Fruit fly (Drosophila melanogaster) whole organism, embryonic: ENCODE measurements around the gene CG14034.

ENCODE experiments used
- Blimp-1 ChIP-seq: fragments of 200-800 bp; sonication (Bioruptor generic); optimal IDR thresholded peaks from 3 replicates; lab custom pipeline; 2018; ENCODE audit warnings: missing biosample characterization, missing genetic modification characterization, mild to moderate bottlenecking, moderate library complexity, missing genetic modification reagents
- CG1024 ChIP-seq: fragments of 200-800 bp; sonication (Bioruptor generic); IDR thresholded peaks from 2 replicates; pipeline ENCODE4 v1.3.6; 2022; ENCODE audit warnings: missing biosample characterization, missing genetic modification characterization
- CG10267 ChIP-seq: fragments of 200-800 bp; sonication (Bioruptor generic); optimal IDR thresholded peaks from 2 replicates; lab custom pipeline; 2018; ENCODE audit warnings: missing biosample characterization, mild to moderate bottlenecking, missing genetic modification characterization, moderate library complexity
- CG10979 ChIP-seq: fragments of 200-800 bp; sonication (Bioruptor generic); optimal IDR thresholded peaks from 2 replicates; lab custom pipeline; 2018; ENCODE audit warnings: missing biosample characterization, mild to moderate bottlenecking, missing genetic modification characterization, moderate library complexity
- CG12659 ChIP-seq: fragments of 200-800 bp; sonication (Bioruptor generic); optimal IDR thresholded peaks from 3 replicates; lab custom pipeline; 2017; ENCODE audit warnings: mild to moderate bottlenecking, missing biosample characterization, missing genetic modification reagents, missing genetic modification characterization
- CG12769 ChIP-seq: fragments of 200-800 bp; sonication (Bioruptor generic); optimal IDR thresholded peaks from 2 replicates; lab custom pipeline; 2019; ENCODE audit warnings: missing biosample characterization, mild to moderate bottlenecking, missing genetic modification characterization, moderate library complexity
- CG2202 ChIP-seq: fragments of 200-800 bp; sonication (Bioruptor generic); optimal IDR thresholded peaks from 2 replicates; lab custom pipeline; 2018; ENCODE audit warnings: missing biosample characterization, mild to moderate bottlenecking, missing genetic modification characterization
- CG2889 ChIP-seq: fragments of 200-800 bp; sonication (Bioruptor generic); IDR thresholded peaks from 3 replicates; pipeline ENCODE4 v1.3.6; 2022; ENCODE audit warnings: missing biosample characterization, missing genetic modification characterization
- CG42726 ChIP-seq: fragments of 200-800 bp; sonication (Bioruptor generic); IDR thresholded peaks from 2 replicates; pipeline ENCODE4 v1.3.6; 2022; ENCODE audit warnings: missing biosample characterization, missing genetic modification characterization; ENCODE audit not compliant: partially characterized antibody
- CG4424 ChIP-seq: fragments of 200-800 bp; sonication (Bioruptor generic); optimal IDR thresholded peaks from 3 replicates; lab custom pipeline; 2016; ENCODE audit warnings: missing biosample characterization, missing genetic modification characterization
- CG4730 ChIP-seq: fragments of 200-800 bp; sonication (Bioruptor generic); IDR thresholded peaks from 2 replicates; pipeline ENCODE4 v1.3.6; 2022; ENCODE audit warnings: missing biosample characterization, missing genetic modification characterization
- CG7928 ChIP-seq: fragments of 200-800 bp; sonication (Bioruptor generic); optimal IDR thresholded peaks from 2 replicates; lab custom pipeline; 2017; ENCODE audit warnings: missing biosample characterization, mild to moderate bottlenecking, missing genetic modification characterization
- CG7963 ChIP-seq: fragments of 200-800 bp; sonication (Bioruptor generic); IDR thresholded peaks from 3 replicates; pipeline ENCODE4 v1.3.6; 2022; ENCODE audit warnings: missing biosample characterization, missing genetic modification characterization; ENCODE audit not compliant: partially characterized antibody
- CG8290 ChIP-seq, 3 experiments: fragments of 200-800 bp; sonication (Bioruptor generic); optimal IDR thresholded peaks; 2 replicates each; lab custom pipeline; 2016 to 2019; ENCODE audit warnings: missing biosample characterization in 3 of 3, missing genetic modification characterization in 3 of 3, mild to moderate bottlenecking in 2 of 3, moderate library complexity in 1 of 3
- CG9609 ChIP-seq: fragments of 200-800 bp; sonication (Bioruptor generic); optimal IDR thresholded peaks from 3 replicates; lab custom pipeline; 2016; ENCODE audit warnings: missing biosample characterization, missing genetic modification characterization
- D19A ChIP-seq: fragments of 200-800 bp; optimal IDR thresholded peaks from 3 replicates; lab custom pipeline; 2019; ENCODE audit warnings: missing biosample characterization, mild to moderate bottlenecking, missing genetic modification characterization, moderate library complexity
- D19B ChIP-seq: fragments of 200-800 bp; sonication (Bioruptor generic); optimal IDR thresholded peaks from 2 replicates; lab custom pipeline; 2017; ENCODE audit warnings: missing biosample characterization, mild to moderate bottlenecking, missing genetic modification characterization
- Hand ChIP-seq: fragments of 200-800 bp; sonication (Bioruptor generic); optimal IDR thresholded peaks from 2 replicates; lab custom pipeline; 2017; ENCODE audit warnings: mild to moderate bottlenecking, missing biosample characterization, missing genetic modification reagents, missing genetic modification characterization
- Med ChIP-seq: fragments of 200-800 bp; sonication (Bioruptor generic); peaks from one replicate; lab custom pipeline; 2016; ENCODE audit warnings: missing biosample characterization, missing genetic modification characterization, mild to moderate bottlenecking, inconsistent platforms, moderate library complexity
- Mes4 ChIP-seq: fragments of 200-800 bp; sonication (Bioruptor generic); optimal IDR thresholded peaks from 2 replicates; lab custom pipeline; 2016; ENCODE audit warnings: missing biosample characterization, missing genetic modification characterization
- NK7.1 ChIP-seq: fragments of 200-800 bp; sonication (Bioruptor generic); optimal IDR thresholded peaks from 3 replicates; lab custom pipeline; 2016; ENCODE audit warnings: missing biosample characterization, missing genetic modification characterization
- Opbp ChIP-seq: fragments of 200-800 bp; sonication (Bioruptor generic); IDR thresholded peaks from 3 replicates; pipeline ENCODE4 v1.3.6; 2022; ENCODE audit warnings: missing biosample characterization, missing genetic modification characterization; ENCODE audit not compliant: partially characterized antibody
- Rfx ChIP-seq: fragments of 200-800 bp; sonication (Bioruptor generic); IDR thresholded peaks from 2 replicates; pipeline ENCODE4 v1.3.6; 2022; ENCODE audit warnings: missing biosample characterization, missing genetic modification characterization
- Stat92E ChIP-seq, 3 experiments: fragments of >200 bp in 2 of 3; fragments of 200-800 bp in 1 of 3; sonication (Bioruptor generic) in 1 of 3; optimal IDR thresholded peaks; 2 replicates each; lab custom pipeline; 2017 to 2019; ENCODE audit warnings: missing biosample characterization in 3 of 3, missing genetic modification characterization in 3 of 3, mild to moderate bottlenecking in 1 of 3, moderate library complexity in 1 of 3
- abd-A ChIP-seq: fragments of 200-800 bp; sonication (Bioruptor generic); optimal IDR thresholded peaks from 3 replicates; lab custom pipeline; 2019; ENCODE audit warnings: missing biosample characterization, mild to moderate bottlenecking, missing genetic modification characterization, moderate library complexity
- bbx ChIP-seq: fragments of 200-800 bp; sonication (Bioruptor generic); IDR thresholded peaks from 2 replicates; pipeline ENCODE4 v1.3.6; 2022; ENCODE audit warnings: missing biosample characterization, missing genetic modification characterization; ENCODE audit not compliant: partially characterized antibody
- ci ChIP-seq: fragments of 200-800 bp; sonication (Bioruptor generic); IDR thresholded peaks from 3 replicates; pipeline ENCODE4 v1.3.6; 2022; ENCODE audit warnings: missing biosample characterization, missing genetic modification characterization
- dmrt99B ChIP-seq: fragments of 200-800 bp; sonication (Bioruptor generic); optimal IDR thresholded peaks from 2 replicates; lab custom pipeline; 2018; ENCODE audit warnings: missing biosample characterization, mild to moderate bottlenecking, missing genetic modification characterization, moderate library complexity
- fu2 ChIP-seq: fragments of 200-800 bp; sonication (Bioruptor generic); optimal IDR thresholded peaks from 2 replicates; lab custom pipeline; 2016; ENCODE audit warnings: missing biosample characterization, missing genetic modification characterization
- gcm2 ChIP-seq: fragments of 200-800 bp; sonication (Bioruptor generic); optimal IDR thresholded peaks from 2 replicates; lab custom pipeline; 2016; ENCODE audit warnings: missing biosample characterization, missing genetic modification characterization
- h ChIP-seq: fragments of >200 bp; optimal IDR thresholded peaks from 2 replicates; lab custom pipeline; 2017
- hb ChIP-seq: fragments of 200-800 bp; sonication (Bioruptor generic); IDR thresholded peaks from 3 replicates; pipeline ENCODE4 v1.3.6; 2022; ENCODE audit warnings: missing biosample characterization, missing genetic modification characterization; ENCODE audit not compliant: partially characterized antibody
- inv ChIP-seq: fragments of 200-800 bp; sonication (Bioruptor generic); IDR thresholded peaks from 2 replicates; pipeline ENCODE4 v1.3.6; 2022; ENCODE audit warnings: missing biosample characterization, missing genetic modification characterization; ENCODE audit not compliant: partially characterized antibody
- kay ChIP-seq: fragments of 200-800 bp; sonication (Bioruptor generic); optimal IDR thresholded peaks from 2 replicates; lab custom pipeline; 2016; ENCODE audit warnings: missing biosample characterization, missing genetic modification characterization
- knrl ChIP-seq: fragments of 200-800 bp; sonication (Bioruptor generic); IDR thresholded peaks from 3 replicates; pipeline ENCODE4 v1.3.6; 2022; ENCODE audit warnings: missing biosample characterization, missing genetic modification characterization; ENCODE audit not compliant: partially characterized antibody
- nerfin-1 ChIP-seq: fragments of 200-800 bp; sonication (Bioruptor generic); optimal IDR thresholded peaks from 3 replicates; lab custom pipeline; 2019; ENCODE audit warnings: missing biosample characterization, mild to moderate bottlenecking, missing genetic modification characterization, moderate library complexity
- prd ChIP-seq, 3 experiments: fragments of >200 bp in 2 of 3; fragments of 200-800 bp in 1 of 3; sonication (Bioruptor generic) in 1 of 3; optimal IDR thresholded peaks in 2 of 3; IDR thresholded peaks in 1 of 3; 2 replicates in 2 of 3; 3 replicates in 1 of 3; pipeline versions ENCODE4 v1.3.6 to Lab custom; 2017 to 2022; ENCODE audit warnings: missing biosample characterization in 1 of 3, missing genetic modification characterization in 1 of 3
- ro ChIP-seq: fragments of 200-800 bp; sonication (Bioruptor generic); IDR thresholded peaks from 2 replicates; pipeline ENCODE4 v1.3.6; 2022; ENCODE audit warnings: missing biosample characterization, missing genetic modification characterization
- sc ChIP-seq, 3 experiments: fragments of >200 bp in 2 of 3; fragments of 200-800 bp in 1 of 3; sonication (Bioruptor generic) in 1 of 3; optimal IDR thresholded peaks; 2 replicates in 2 of 3; 3 replicates in 1 of 3; lab custom pipeline; 2017; ENCODE audit warnings: mild to moderate bottlenecking in 1 of 3, missing biosample characterization in 1 of 3, missing genetic modification characterization in 1 of 3, missing genetic modification reagents in 1 of 3
- sr ChIP-seq: fragments of 200-800 bp; sonication (Bioruptor generic); IDR thresholded peaks from 3 replicates; pipeline ENCODE4 v1.3.6; 2022; ENCODE audit warnings: missing biosample characterization, missing genetic modification characterization
- sug ChIP-seq: fragments of 200-800 bp; optimal IDR thresholded peaks from 2 replicates; lab custom pipeline; 2019; ENCODE audit warnings: missing biosample characterization, mild to moderate bottlenecking, missing genetic modification characterization, moderate library complexity
- tap ChIP-seq: fragments of 200-800 bp; optimal IDR thresholded peaks from 3 replicates; lab custom pipeline; 2019; ENCODE audit warnings: missing biosample characterization, mild to moderate bottlenecking, missing genetic modification characterization, moderate library complexity
- tna ChIP-seq: fragments of 200-800 bp; sonication (Bioruptor generic); IDR thresholded peaks from 2 replicates; pipeline ENCODE4 v1.3.6; 2022; ENCODE audit warnings: missing biosample characterization, missing genetic modification characterization; ENCODE audit not compliant: partially characterized antibody
- tup ChIP-seq: fragments of 200-800 bp; sonication (Bioruptor generic); optimal IDR thresholded peaks from 2 replicates; lab custom pipeline; 2016; ENCODE audit warnings: missing biosample characterization, mild to moderate bottlenecking, missing genetic modification characterization, moderate library complexity
- vfl ChIP-seq: fragments of 200-800 bp; sonication (Bioruptor generic); optimal IDR thresholded peaks from 2 replicates; lab custom pipeline; 2016; ENCODE audit warnings: missing biosample characterization, missing genetic modification characterization
- vvl ChIP-seq: fragments of 200-800 bp; sonication (Bioruptor generic); IDR thresholded peaks from 2 replicates; pipeline ENCODE4 v1.3.6; 2022; ENCODE audit warnings: missing biosample characterization, missing genetic modification characterization
- zen2 ChIP-seq: fragments of 200-800 bp; sonication (Bioruptor generic); IDR thresholded peaks from 3 replicates; pipeline ENCODE4 v1.3.6; 2022; ENCODE audit warnings: missing biosample characterization, missing genetic modification characterization; ENCODE audit not compliant: partially characterized antibody

The CG14034 gene

DNA sequence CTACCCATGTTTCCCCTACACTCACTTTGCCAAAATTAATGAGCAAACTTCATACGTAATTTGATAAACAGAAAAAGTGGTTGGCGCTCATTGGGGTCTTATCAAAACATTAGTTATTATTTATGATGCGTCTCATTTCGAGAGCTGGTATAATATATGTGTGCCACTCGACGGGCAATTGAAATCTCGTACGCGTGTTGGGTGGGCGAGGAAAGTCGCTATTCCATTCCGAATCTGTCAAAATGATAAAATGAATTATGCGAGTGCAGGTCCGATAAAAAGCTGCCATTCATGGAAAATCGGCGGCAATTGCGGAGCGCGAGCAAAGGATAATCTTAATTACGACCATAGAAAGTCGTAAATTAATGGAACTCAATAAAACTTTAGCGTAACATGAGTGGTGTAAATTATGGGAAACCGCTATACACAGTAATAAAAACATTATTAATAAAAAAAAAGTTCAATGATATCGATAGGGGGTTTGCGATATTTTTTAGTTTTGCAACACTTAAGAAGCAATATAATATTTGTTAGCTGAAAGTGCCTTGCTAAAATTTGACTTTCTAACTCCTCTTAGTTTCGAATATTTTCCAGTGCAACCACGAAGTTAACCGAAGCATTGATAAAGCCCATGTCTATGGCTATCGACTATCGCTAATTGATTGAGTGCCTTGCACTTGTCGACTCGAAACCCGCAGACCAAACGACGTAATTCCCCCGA is 26.0 kb upstream of the CG14034 start (continued):
- TF ChIP-seq CG9609 (GFP tag; lab: Kevin White, UChicago) (no peak), Blimp-1 (GFP tag; lab: Kevin White, UChicago) (peak; percentile 9), CG10267 (tag; lab: Kevin White, UChicago) (peak; percentile 33), NK7.1 (GFP tag; lab: Kevin White, UChicago) (no peak), gcm2 (no peak), tup (GFP tag; lab: Kevin White, UChicago) (no peak), Rfx (0 out of 2 replicates have a peak, but pooled peaks have one; percentile 13), h (lab: Kevin White, UChicago) (no peak), abd-A (tag; lab: Kevin White, UChicago) (no peak), sug (peak; percentile 53), Mes4 (GFP tag; lab: Kevin White, UChicago) (no peak), ro (GFP tag; lab: Robert Waterston, UW) (no peak), vfl (GFP tag; lab: Kevin White, UChicago) (no peak), inv (GFP tag; lab: Robert Waterston, UW) (no peak), vvl (GFP tag; lab: Robert Waterston, UW) (peak; percentile 30; the same call in 1 of the 2 replicates), CG2889 (no peak), CG10979 (tag; lab: Kevin White, UChicago) (peak; percentile 8), CG2202 (no peak), kay (GFP tag; lab: Kevin White, UChicago) (no peak), bbx (GFP tag; lab: Robert Waterston, UW) (no peak), sc (optimal IDR thresholded peaks at IDR 0.05; lab: Kevin White, UChicago) (no peak), sc (GFP tag; optimal IDR thresholded peaks at IDR 0.05; lab: Kevin White, UChicago) (no peak), dmrt99B (peak; percentile 41), CG1024 (GFP tag; lab: Robert Waterston, UW) (no peak), sr (no peak), CG7928 (GFP tag; lab: Kevin White, UChicago) (no peak), CG4730 (GFP tag; lab: Robert Waterston, UW) (no peak)

DNA sequence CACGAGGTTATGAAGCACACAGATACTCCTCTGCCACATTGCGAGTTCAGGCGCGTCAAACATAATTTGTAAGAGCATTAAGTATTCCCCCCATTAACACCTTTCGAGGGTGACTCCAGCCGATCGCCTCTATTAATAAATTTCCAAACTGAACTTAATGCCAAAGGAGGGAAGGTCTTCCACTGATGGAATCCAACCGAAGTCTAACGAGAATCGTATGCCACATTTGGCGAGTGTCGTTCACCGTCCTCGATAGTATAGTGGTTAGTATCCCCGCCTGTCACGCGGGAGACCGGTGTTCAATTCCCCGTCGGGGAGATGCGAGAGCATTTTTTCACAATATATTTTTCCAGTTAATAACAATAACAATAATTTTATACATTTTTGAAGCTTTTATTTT is 24.2 kb upstream of the CG14034 start:
- TF ChIP-seq CG42726 (GFP tag; lab: Robert Waterston, UW) (peak; percentile 89), prd (optimal IDR thresholded peaks at IDR 0.05; lab: Kevin White, UChicago) (no peak), prd (GFP tag; IDR thresholded peaks at IDR 0.05; lab: Robert Waterston, UW) (no peak), tap (tag; lab: Kevin White, UChicago) (peak; percentile 45), CG8290 (GFP tag; optimal IDR thresholded peaks at IDR 0.05; lab: Kevin White, UChicago) (no peak), CG8290 (tag; optimal IDR thresholded peaks at IDR 0.05; lab: Kevin White, UChicago) (peak in 1 of 2 experiments; percentile 26), Med (GFP tag; lab: Kevin White, UChicago) (peak; percentile 40), tna (GFP tag; lab: Robert Waterston, UW) (peak; percentile 90), D19B (GFP tag; lab: Kevin White, UChicago) (no peak), fu2 (GFP tag; lab: Kevin White, UChicago) (no peak), CG4424 (GFP tag; lab: Kevin White, UChicago) (no peak), ci (peak; percentile 36; the same call in 1 of the 3 replicates), nerfin-1 (tag; lab: Kevin White, UChicago) (peak; percentile 53), CG12659 (GFP tag; lab: Kevin White, UChicago) (no peak), D19A (tag; lab: Kevin White, UChicago) (peak; percentile 50), CG12769 (tag; lab: Kevin White, UChicago) (peak; percentile 54), Opbp (GFP tag; lab: Robert Waterston, UW) (peak; percentile 92), Hand (no peak), hb (GFP tag; lab: Robert Waterston, UW) (peak; percentile 71; the same call in 2 of the 3 replicates), Stat92E (GFP tag; optimal IDR thresholded peaks at IDR 0.05; lab: Kevin White, UChicago) (peak in 1 of 3 experiments; percentile 69), knrl (peak; percentile 70), zen2 (peak; percentile 65; the same call in 1 of the 3 replicates), CG7963 (GFP tag; lab: Robert Waterston, UW) (peak; percentile 84)
